Worm (Caenorhabditis elegans): ENCODE measurements around the gene F20B6.4.
A peak's percentile ranks its signal among the peaks of the same experiment; 100 is the strongest.
"Not testable (repeated sequence)": the region's sequence is repeated elsewhere in the genome, so short reads cannot be mapped to it uniquely, and the experiment has no call there.

F20B6.4 gene

ce11 chrX:4208495-4208894, 12.2 kb upstream of the F20B6.4 start (continued):
- TF ChIP-seq lin-13 (GFP tag; optimal IDR thresholded peaks at IDR 0.05), result no peak

DNA sequence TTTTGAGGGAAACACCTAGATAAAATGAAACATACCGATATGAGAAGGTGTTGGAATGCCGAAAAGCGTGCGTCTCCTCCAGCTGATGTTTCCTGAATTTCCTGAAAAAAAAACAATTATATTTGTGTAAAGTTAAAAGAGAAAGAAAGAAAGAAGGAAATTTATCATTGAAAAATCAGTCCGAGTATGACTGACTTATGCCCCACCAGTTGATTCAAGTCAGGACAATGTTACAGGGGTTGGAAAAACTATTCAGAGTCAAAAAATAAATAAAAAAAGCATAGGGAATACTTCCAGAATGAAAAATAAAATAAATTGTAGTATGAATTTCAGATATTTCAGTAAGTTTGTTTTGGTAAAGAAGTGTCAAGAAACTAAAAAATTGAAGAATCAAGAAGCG, 11.1 kb upstream of the F20B6.4 start, which contains the start of gene F20B6.9:
Gene F20B6.9 (minus strand): TSS at position 101 of the 400 bp plus-strand sequence.
- not testable (repeated sequence) for TF ChIP-seq unc-98 (GFP tag; IDR thresholded peaks at IDR 0.05); sox-4 (tag; optimal IDR thresholded peaks at IDR 0.05); efl-3 (GFP tag; optimal IDR thresholded peaks at IDR 0.05)

DNA sequence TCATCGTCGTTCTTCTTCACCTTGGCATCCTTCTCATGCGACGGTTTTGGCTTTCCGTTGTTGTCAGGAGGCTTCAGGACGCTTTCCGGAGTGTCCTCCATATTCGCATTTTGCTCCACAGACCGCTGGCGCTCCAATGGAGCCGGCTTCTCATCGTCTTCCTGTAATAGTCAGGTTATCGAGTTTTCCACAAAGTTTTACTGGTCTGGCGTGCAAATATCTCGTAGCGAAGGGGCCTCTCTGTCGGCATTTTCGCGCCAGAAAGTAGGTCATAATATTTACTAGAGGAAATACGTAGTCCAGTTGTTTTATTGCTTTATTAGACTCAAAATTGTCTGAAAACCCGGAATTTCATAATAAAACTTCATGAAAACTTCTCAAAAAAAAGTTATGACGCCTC, 5.8 kb upstream of the F20B6.4 start, which contains the start of gene F20B6.6:
Gene F20B6.6 (minus strand): TSS at position 101 of the 400 bp plus-strand sequence.
- not testable (repeated sequence) for TF ChIP-seq jun-1, irx-1, dsc-1 (tag; optimal IDR thresholded peaks at IDR 0.05)

ce11 chrX:4199829-4200228, 3.5 kb upstream of the F20B6.4 start, which contains the start of gene F20B6.5:
Gene F20B6.5 (minus strand): TSS chrX:4199929.
- TF ChIP-seq alr-1 (tag; optimal IDR thresholded peaks at IDR 0.05; ENCODE audit: borderline replicate concordance); pax-3 (tag; optimal IDR thresholded peaks at IDR 0.05); C34B4.2 (tag; optimal IDR thresholded peaks at IDR 0.05): not testable (repeated sequence)

DNA sequence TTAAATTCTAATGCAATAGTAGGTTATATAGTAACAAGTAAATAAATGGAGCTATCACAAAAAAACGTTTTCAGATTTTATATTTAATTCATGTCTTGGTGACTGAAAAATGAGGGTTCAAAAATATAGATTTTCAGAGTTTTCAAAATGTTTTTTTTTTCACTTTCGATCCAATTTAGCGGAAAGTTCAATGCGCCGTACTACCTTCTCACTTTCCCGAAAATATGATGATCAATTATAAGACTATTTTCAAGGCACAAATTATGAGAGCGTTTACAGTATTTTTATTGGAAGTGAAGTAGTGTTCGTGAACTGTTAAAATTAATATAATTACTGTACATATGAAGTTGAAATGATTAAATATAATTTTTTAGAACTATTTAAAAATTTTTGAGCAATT, 3.3 kb downstream of the F20B6.4 start:
- no peak for TF ChIP-seq mab-9 (GFP tag; IDR thresholded peaks at IDR 0.05)
- TF ChIP-seq dpl-1 (GFP tag; optimal IDR thresholded peaks at IDR 0.05), result no peak
- TF ChIP-seq ets-5 (GFP tag; IDR thresholded peaks at IDR 0.05), result no peak
- no peak for TF ChIP-seq nhr-85 (tag)
- no peak for TF ChIP-seq rnt-1 (tag; optimal IDR thresholded peaks at IDR 0.05)
- no peak for TF ChIP-seq efl-3 (GFP tag; optimal IDR thresholded peaks at IDR 0.05)
- TF ChIP-seq unc-130 (tag; optimal IDR thresholded peaks at IDR 0.05), result no peak
- TF ChIP-seq aly-2 (tag; optimal IDR thresholded peaks at IDR 0.05), result peak; percentile 83
- TF ChIP-seq unc-62 (GFP tag; optimal IDR thresholded peaks at IDR 0.05), result no peak
- no peak for TF ChIP-seq C34B4.2 (tag; optimal IDR thresholded peaks at IDR 0.05)
- no peak for TF ChIP-seq fos-1 (tag; optimal IDR thresholded peaks at IDR 0.05)
- no peak for TF ChIP-seq ceh-90 (tag; optimal IDR thresholded peaks at IDR 0.05)
- no peak for TF ChIP-seq efl-1 (optimal IDR thresholded peaks at IDR 0.05)
- TF ChIP-seq efl-1 (GFP tag; optimal IDR thresholded peaks at IDR 0.05 in 1 of 2), result no peak
- TF ChIP-seq lin-13 (GFP tag; optimal IDR thresholded peaks at IDR 0.05), result peak; percentile 2
- TF ChIP-seq nhr-20 (tag; optimal IDR thresholded peaks at IDR 0.05), result no peak
- TF ChIP-seq mef-2 (tag; optimal IDR thresholded peaks at IDR 0.05), result no peak
- TF ChIP-seq pax-3 (tag; optimal IDR thresholded peaks at IDR 0.05), result no peak
- no peak for TF ChIP-seq dsc-1 (tag; optimal IDR thresholded peaks at IDR 0.05)
- TF ChIP-seq nhr-90 (tag; optimal IDR thresholded peaks at IDR 0.05; ENCODE audit: poor library complexity), result peak; percentile 23
- TF ChIP-seq vab-15 (tag; optimal IDR thresholded peaks at IDR 0.05), result no peak
- no peak for TF ChIP-seq nhr-76 (tag; optimal IDR thresholded peaks at IDR 0.05)
- peak; percentile 5 for TF ChIP-seq snu-23 (GFP tag; optimal IDR thresholded peaks at IDR 0.05)
- TF ChIP-seq unc-30 (tag; optimal IDR thresholded peaks at IDR 0.05), result no peak
- no peak for TF ChIP-seq lin-39 (tag; optimal IDR thresholded peaks at IDR 0.05)
- TF ChIP-seq egl-13 (tag; optimal IDR thresholded peaks at IDR 0.05), result no peak
- no peak for TF ChIP-seq jun-1 (tag; optimal IDR thresholded peaks at IDR 0.05)
- TF ChIP-seq nhr-84 (tag; optimal IDR thresholded peaks at IDR 0.05), result no peak
- TF ChIP-seq ceh-88 (GFP tag; IDR thresholded peaks at IDR 0.05), result peak; percentile 14; the same call in 1 of the 2 replicates
- no peak for TF ChIP-seq mep-1 (tag; optimal IDR thresholded peaks at IDR 0.05)
- TF ChIP-seq nhr-71 (tag; optimal IDR thresholded peaks at IDR 0.05), result peak; percentile 10
- TF ChIP-seq ztf-11 (tag; optimal IDR thresholded peaks at IDR 0.05), result no peak
- TF ChIP-seq zag-1 (tag; optimal IDR thresholded peaks at IDR 0.05), result no peak
- no peak for TF ChIP-seq hlh-17 (GFP tag; optimal IDR thresholded peaks at IDR 0.05; ENCODE audit: borderline replicate concordance)
- no peak for TF ChIP-seq lin-15B (tag; optimal IDR thresholded peaks at IDR 0.05)
- TF ChIP-seq sup-37 (GFP tag; optimal IDR thresholded peaks at IDR 0.05), result no peak
- no peak for TF ChIP-seq elt-2 (tag; optimal IDR thresholded peaks at IDR 0.05)
- TF ChIP-seq F16B12.6 (tag; optimal IDR thresholded peaks at IDR 0.05), result no peak
- TF ChIP-seq nhr-237 (tag; optimal IDR thresholded peaks at IDR 0.05), result no peak
- no peak for TF ChIP-seq ceh-82 (tag; optimal IDR thresholded peaks at IDR 0.05)
